Fruit fly (Drosophila melanogaster): Measurements from ENCODE around the gene eIF2beta.

Gene eIF2beta

dm6 chr3L:12514762-12515215, 11.7 kb downstream of the eIF2beta start, which contains the start of the genes sti and tral (continued):
- TF ChIP-seq CG16863 (GFP tag; optimal IDR thresholded peaks at IDR 0.05) (peak; percentile 92), tna (GFP tag; IDR thresholded peaks at IDR 0.05; ENCODE audit: partially characterized antibody) (no peak), abd-A (tag; optimal IDR thresholded peaks at IDR 0.05) (no peak), lov (optimal IDR thresholded peaks at IDR 0.05) (no peak), lov (GFP tag; IDR thresholded peaks at IDR 0.05) (peak; percentile 86; the same call in 2 of the 3 replicates), pnt (GFP tag; optimal IDR thresholded peaks at IDR 0.05) (peak; percentile 92), tx (GFP tag; optimal IDR thresholded peaks at IDR 0.05) (peak; percentile 95), pb (GFP tag; optimal IDR thresholded peaks at IDR 0.05) (peak; percentile 73), Poxn (GFP tag; IDR thresholded peaks at IDR 0.05) (peak; percentile 76), CG15479 (GFP tag; optimal IDR thresholded peaks at IDR 0.05) (peak; percentile 43), CG15073 (GFP tag; optimal IDR thresholded peaks at IDR 0.05) (no peak), Neu2 (GFP tag; optimal IDR thresholded peaks at IDR 0.05; ENCODE audit: borderline replicate concordance) (peak; percentile 69), CG8359 (GFP tag; optimal IDR thresholded peaks at IDR 0.05; ENCODE audit: borderline replicate concordance) (peak; percentile 59), CG4820 (GFP tag; optimal IDR thresholded peaks at IDR 0.05) (peak; percentile 89), emc (GFP tag; optimal IDR thresholded peaks at IDR 0.05) (peak; percentile 83), CG18476 (GFP tag; optimal IDR thresholded peaks at IDR 0.05) (peak; percentile 88), CG14050 (GFP tag; IDR thresholded peaks at IDR 0.05) (peak; percentile 60; the same call in 2 of the 3 replicates), Doc2 (GFP tag; IDR thresholded peaks at IDR 0.05) (no peak; the same call in 1 of the 2 replicates), CG33213 (GFP tag; optimal IDR thresholded peaks at IDR 0.05) (peak; percentile 89), CG9727 (GFP tag; optimal IDR thresholded peaks at IDR 0.05) (peak; percentile 88), CG14014 (GFP tag; IDR thresholded peaks at IDR 0.05) (peak; percentile 87), ftz-f1 (GFP tag; optimal IDR thresholded peaks at IDR 0.05) (peak; percentile 75), pho (GFP tag; optimal IDR thresholded peaks at IDR 0.05) (peak; percentile 95), CG16813 (GFP tag; IDR thresholded peaks at IDR 0.05; ENCODE audit: partially characterized antibody) (peak; percentile 41; the same call in 1 of the 3 replicates), dati (GFP tag; IDR thresholded peaks at IDR 0.05) (0 out of 2 replicates have a peak, but pooled peaks have one; percentile 40), CG32772 (GFP tag; IDR thresholded peaks at IDR 0.05) (peak; percentile 79), HLH54F (GFP tag; optimal IDR thresholded peaks at IDR 0.05) (peak; percentile 96), shn (GFP tag; optimal IDR thresholded peaks at IDR 0.05) (peak; percentile 92), CG2889 (GFP tag; IDR thresholded peaks at IDR 0.05) (peak; percentile 78), CG18011 (GFP tag; optimal IDR thresholded peaks at IDR 0.05) (peak; percentile 82), CG2712 (tag; optimal IDR thresholded peaks at IDR 0.05) (peak; percentile 84), dan (GFP tag; IDR thresholded peaks at IDR 0.05) (no peak), Vsx1 (GFP tag; optimal IDR thresholded peaks at IDR 0.05) (no peak), Dll (GFP tag; IDR thresholded peaks at IDR 0.05; ENCODE audit: partially characterized antibody) (peak; percentile 31; the same call in 2 of the 4 replicates), NFAT (GFP tag; IDR thresholded peaks at IDR 0.05) (peak; percentile 88), lab (GFP tag; optimal IDR thresholded peaks at IDR 0.05) (peak; percentile 93), Dref (GFP tag; IDR thresholded peaks at IDR 0.05) (peak; percentile 53), Hmr (GFP tag; optimal IDR thresholded peaks at IDR 0.05) (peak; percentile 90), Lim3 (GFP tag; IDR thresholded peaks at IDR 0.05) (no peak), Elba2 (GFP tag; optimal IDR thresholded peaks at IDR 0.05) (peak; percentile 65), CG2875 (GFP tag; optimal IDR thresholded peaks at IDR 0.05) (peak; percentile 39), NC2α (GFP tag; optimal IDR thresholded peaks at IDR 0.05) (peak; percentile 89), CG14965 (GFP tag; optimal IDR thresholded peaks at IDR 0.05; ENCODE audit: borderline replicate concordance) (peak; percentile 31), Hr39 (optimal IDR thresholded peaks at IDR 0.05) (peak; percentile 55), jumu (GFP tag; optimal IDR thresholded peaks at IDR 0.05) (peak; percentile 97), cwo (GFP tag; optimal IDR thresholded peaks at IDR 0.05) (peak; percentile 77), Sox100B (GFP tag; optimal IDR thresholded peaks at IDR 0.05) (peak; percentile 77), CG11723 (GFP tag; optimal IDR thresholded peaks at IDR 0.05) (peak; percentile 84), bowl (GFP tag; IDR thresholded peaks at IDR 0.05) (0 out of 2 replicates have a peak, but pooled peaks have one; percentile 50), dysf (GFP tag; IDR thresholded peaks at IDR 0.05) (peak; percentile 82), disco-r (GFP tag; optimal IDR thresholded peaks at IDR 0.05) (peak; percentile 85)
